Worm (Caenorhabditis elegans): ENCODE data around the gene srw-107.

srw-107 gene

DNA sequence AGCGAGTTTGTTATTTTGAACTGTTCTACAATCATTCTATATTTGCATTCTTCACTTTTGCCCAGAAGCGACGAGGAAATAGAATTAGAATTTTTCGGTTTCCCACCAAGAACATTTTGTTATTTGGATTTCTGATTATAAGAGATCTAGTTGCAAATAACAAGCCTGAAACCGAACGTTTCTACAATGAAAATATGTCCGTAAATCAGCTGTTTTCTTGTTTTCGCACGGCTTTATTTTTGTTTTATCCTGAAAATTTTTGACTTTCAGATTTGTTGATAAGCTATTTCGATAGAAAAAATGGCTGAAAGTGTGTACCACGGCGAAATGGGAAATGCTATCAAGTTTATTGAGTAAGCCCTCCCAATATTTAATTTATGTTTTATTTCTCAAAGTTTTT lies 6.2 kb upstream of the srw-107 start, which contains the start of gene srw-108:
Gene srw-108, plus strand, starts transcription at position 301 of the 400 bp plus-strand sequence.
- no peak for TF ChIP-seq flt-1 (GFP tag; IDR thresholded peaks at IDR 0.05)
- TF ChIP-seq F13C5.2 (tag; optimal IDR thresholded peaks at IDR 0.05): no peak
- no peak for TF ChIP-seq ceh-13 (GFP tag; optimal IDR thresholded peaks at IDR 0.05)
- no peak for TF ChIP-seq sea-1 (GFP tag; conservative IDR thresholded peaks at IDR 0.05)
- no peak for TF ChIP-seq aly-1 (tag; optimal IDR thresholded peaks at IDR 0.05)
- no peak for TF ChIP-seq tra-4 (tag; optimal IDR thresholded peaks at IDR 0.05)
- no peak for TF ChIP-seq scrt-1 (GFP tag; IDR thresholded peaks at IDR 0.05)
- TF ChIP-seq hmg-4 (GFP tag; optimal IDR thresholded peaks at IDR 0.05): no peak
- TF ChIP-seq hnd-1 (tag; optimal IDR thresholded peaks at IDR 0.05): no peak
- no peak for TF ChIP-seq ama-1 (optimal IDR thresholded peaks at IDR 0.05)

DNA sequence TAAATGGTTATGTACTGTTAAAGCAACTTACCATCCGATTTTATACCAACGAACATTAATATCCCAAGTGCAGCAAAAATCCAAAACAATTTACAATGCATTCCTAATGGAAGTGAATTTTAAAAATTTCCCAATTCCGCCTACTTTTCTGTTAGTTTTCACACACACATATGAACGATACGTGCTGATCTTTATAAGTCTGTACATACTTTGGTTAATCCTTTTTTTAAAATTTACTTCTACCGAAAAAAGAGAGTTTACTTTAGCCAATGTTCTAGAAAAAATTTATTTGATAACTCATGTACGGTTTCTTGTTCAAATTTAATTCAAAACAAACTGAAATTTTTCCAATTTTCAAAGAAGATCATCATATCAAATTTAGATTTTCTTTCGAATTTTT lies 3.6 kb upstream of the srw-107 start, which contains the start of gene R11G11.16:
Gene R11G11.16, minus strand, starts transcription at position 101 of the 400 bp plus-strand sequence.
- TF ChIP-seq tbx-37 (GFP tag; conservative IDR thresholded peaks at IDR 0.05): no peak
- no peak for TF ChIP-seq flt-1 (GFP tag; IDR thresholded peaks at IDR 0.05)
- no peak for TF ChIP-seq sea-1 (GFP tag; conservative IDR thresholded peaks at IDR 0.05)
- no peak for TF ChIP-seq hmg-4 (GFP tag; optimal IDR thresholded peaks at IDR 0.05)
- no peak for TF ChIP-seq B0310.2 (tag; optimal IDR thresholded peaks at IDR 0.05)
- TF ChIP-seq ceh-13 (GFP tag; optimal IDR thresholded peaks at IDR 0.05): no peak
- TF ChIP-seq F13C5.2 (tag; optimal IDR thresholded peaks at IDR 0.05): no peak
- no peak for TF ChIP-seq pes-1 (GFP tag; IDR thresholded peaks at IDR 0.05)
- TF ChIP-seq aly-1 (tag; optimal IDR thresholded peaks at IDR 0.05): no peak
- TF ChIP-seq ama-1 (optimal IDR thresholded peaks at IDR 0.05): no peak
- no peak for TF ChIP-seq tra-4 (tag; optimal IDR thresholded peaks at IDR 0.05)
- no peak for TF ChIP-seq hnd-1 (tag; optimal IDR thresholded peaks at IDR 0.05)
- TF ChIP-seq ceh-36 (tag; optimal IDR thresholded peaks at IDR 0.05): no peak
- no peak for TF ChIP-seq tbx-11 (GFP tag; IDR thresholded peaks at IDR 0.05)
- TF ChIP-seq hmbx-1 (tag; optimal IDR thresholded peaks at IDR 0.05): no peak
- no peak for TF ChIP-seq ets-7 (tag; optimal IDR thresholded peaks at IDR 0.05)
- TF ChIP-seq scrt-1 (GFP tag; IDR thresholded peaks at IDR 0.05): no peak

DNA sequence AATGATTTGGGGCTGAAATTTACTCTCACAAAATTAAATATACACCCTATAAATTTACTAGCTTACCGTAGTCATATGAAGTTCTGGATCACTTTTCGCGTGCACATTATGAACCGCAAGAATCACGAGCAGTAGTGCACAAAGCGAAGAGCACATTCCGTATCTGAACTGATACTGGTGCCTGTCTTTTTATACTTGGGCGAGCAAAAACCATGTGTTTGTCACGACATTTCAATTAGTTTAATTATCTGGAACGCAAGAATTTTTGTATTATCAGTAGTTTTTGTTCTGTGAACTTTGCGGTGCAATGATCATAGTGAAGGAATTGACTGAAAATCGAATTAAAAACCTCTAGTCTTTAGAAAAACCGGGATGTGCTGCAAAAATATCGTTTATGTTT lies 2.6 kb upstream of the srw-107 start, which contains the start of gene lipl-3:
Gene lipl-3, minus strand, starts transcription at position 161 of the 400 bp plus-strand sequence.
- TF ChIP-seq ets-7 (tag; optimal IDR thresholded peaks at IDR 0.05) (no peak), hmbx-1 (tag; optimal IDR thresholded peaks at IDR 0.05) (no peak), ama-1 (optimal IDR thresholded peaks at IDR 0.05) (no peak), F13C5.2 (tag; optimal IDR thresholded peaks at IDR 0.05) (no peak), tbx-11 (GFP tag; IDR thresholded peaks at IDR 0.05) (no peak), tbx-37 (GFP tag; conservative IDR thresholded peaks at IDR 0.05) (no peak), hmg-4 (GFP tag; optimal IDR thresholded peaks at IDR 0.05) (no peak), ceh-13 (GFP tag; optimal IDR thresholded peaks at IDR 0.05) (no peak), scrt-1 (GFP tag; IDR thresholded peaks at IDR 0.05) (no peak), hnd-1 (tag; optimal IDR thresholded peaks at IDR 0.05) (no peak), tra-4 (tag; optimal IDR thresholded peaks at IDR 0.05) (no peak), sea-1 (GFP tag; conservative IDR thresholded peaks at IDR 0.05) (no peak), flt-1 (GFP tag; IDR thresholded peaks at IDR 0.05) (no peak), B0310.2 (tag; optimal IDR thresholded peaks at IDR 0.05) (no peak), ceh-36 (tag; optimal IDR thresholded peaks at IDR 0.05) (no peak), aly-1 (tag; optimal IDR thresholded peaks at IDR 0.05) (no peak), pes-1 (GFP tag; IDR thresholded peaks at IDR 0.05) (no peak)

DNA sequence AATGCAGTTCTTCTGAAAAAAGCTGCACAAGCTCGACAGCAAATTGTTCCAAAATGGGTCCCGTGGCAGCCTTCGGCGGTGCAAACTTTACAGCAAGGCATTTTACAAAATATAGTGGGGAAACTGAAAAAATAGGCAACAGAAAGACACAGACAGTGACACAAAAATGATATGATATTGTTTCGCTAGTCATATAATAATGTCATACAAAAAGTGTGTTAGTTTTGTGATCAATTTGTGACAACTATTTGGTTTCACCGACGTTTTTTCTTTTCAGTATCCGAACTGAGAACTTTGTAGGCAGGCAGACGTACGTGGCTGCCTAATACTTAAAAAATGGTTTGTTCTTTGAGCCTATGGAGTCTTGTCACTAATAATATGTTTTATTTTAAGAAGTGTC lies 2.0 kb downstream of the srw-107 start, which contains the start of gene nhr-210:
Gene nhr-210, minus strand, starts transcription at position 101 of the 400 bp plus-strand sequence.
- no peak for TF ChIP-seq hmbx-1 (tag; optimal IDR thresholded peaks at IDR 0.05)
- no peak for TF ChIP-seq tra-4 (tag; optimal IDR thresholded peaks at IDR 0.05)
- no peak for TF ChIP-seq hnd-1 (tag; optimal IDR thresholded peaks at IDR 0.05)
- no peak for TF ChIP-seq ama-1 (optimal IDR thresholded peaks at IDR 0.05)
- TF ChIP-seq F13C5.2 (tag; optimal IDR thresholded peaks at IDR 0.05): no peak
- TF ChIP-seq aly-1 (tag; optimal IDR thresholded peaks at IDR 0.05): no peak
- no peak for TF ChIP-seq scrt-1 (GFP tag; IDR thresholded peaks at IDR 0.05)
- no peak for TF ChIP-seq ets-7 (tag; optimal IDR thresholded peaks at IDR 0.05)
- no peak for TF ChIP-seq sea-1 (GFP tag; conservative IDR thresholded peaks at IDR 0.05)
- TF ChIP-seq tbx-11 (GFP tag; IDR thresholded peaks at IDR 0.05): no peak
- no peak for TF ChIP-seq ceh-13 (GFP tag; optimal IDR thresholded peaks at IDR 0.05)

DNA sequence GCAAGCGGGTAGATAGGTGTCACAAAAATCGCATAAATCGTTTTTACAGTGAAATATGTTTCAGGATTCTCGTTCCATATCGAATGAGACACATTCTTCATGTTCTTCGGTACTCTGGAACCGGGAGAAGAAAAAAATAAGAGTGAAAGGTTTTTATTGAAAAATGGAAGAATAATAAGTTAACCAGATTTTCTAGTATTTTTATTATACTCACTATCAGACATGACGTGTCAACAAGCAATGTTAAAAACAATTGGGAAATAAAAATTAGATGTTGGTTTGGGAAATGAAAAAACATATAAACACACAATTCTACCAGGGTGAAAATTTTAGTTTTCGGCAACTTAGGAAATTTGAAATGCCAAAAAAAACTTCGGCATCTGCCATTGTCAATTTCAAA lies 9.0 kb downstream of the srw-107 start, which contains the start of gene srh-37:
Gene srh-37, minus strand, starts transcription at position 101 of the 400 bp plus-strand sequence.
- TF ChIP-seq hmg-4 (GFP tag; optimal IDR thresholded peaks at IDR 0.05): no peak

ce11 chrV:505191-505590 lies 16.2 kb downstream of the srw-107 start, which contains the start of gene srlf-19:
Gene srlf-19 (plus strand): TSS chrV:505491.
- TF ChIP-seq scrt-1 (GFP tag; IDR thresholded peaks at IDR 0.05): no peak
- TF ChIP-seq B0310.2 (tag; optimal IDR thresholded peaks at IDR 0.05): no peak
- TF ChIP-seq tbx-11 (GFP tag; IDR thresholded peaks at IDR 0.05): no peak
- TF ChIP-seq hmg-4 (GFP tag; optimal IDR thresholded peaks at IDR 0.05): no peak
- no peak for TF ChIP-seq F13C5.2 (tag; optimal IDR thresholded peaks at IDR 0.05)
- TF ChIP-seq aly-1 (tag; optimal IDR thresholded peaks at IDR 0.05): no peak
- TF ChIP-seq hmbx-1 (tag; optimal IDR thresholded peaks at IDR 0.05): no peak
- no peak for TF ChIP-seq ama-1 (optimal IDR thresholded peaks at IDR 0.05)

ce11 chrV:503728-504127 lies 17.7 kb downstream of the srw-107 start, which contains the start of gene srlf-35:
Gene srlf-35 (plus strand): TSS chrV:504028.
- TF ChIP-seq B0310.2 (tag; optimal IDR thresholded peaks at IDR 0.05) (no peak), scrt-1 (GFP tag; IDR thresholded peaks at IDR 0.05) (no peak), flt-1 (GFP tag; IDR thresholded peaks at IDR 0.05) (no peak), tbx-11 (GFP tag; IDR thresholded peaks at IDR 0.05) (no peak), hmg-4 (GFP tag; optimal IDR thresholded peaks at IDR 0.05) (no peak), sea-1 (GFP tag; conservative IDR thresholded peaks at IDR 0.05) (no peak), tbx-37 (GFP tag; conservative IDR thresholded peaks at IDR 0.05) (no peak), F13C5.2 (tag; optimal IDR thresholded peaks at IDR 0.05) (no peak), ceh-36 (tag; optimal IDR thresholded peaks at IDR 0.05) (no peak), ama-1 (optimal IDR thresholded peaks at IDR 0.05) (no peak)

Data from whole organism, early embryonic.